Worm (Caenorhabditis elegans): ENCODE results near the gene vha-1.

DNA sequence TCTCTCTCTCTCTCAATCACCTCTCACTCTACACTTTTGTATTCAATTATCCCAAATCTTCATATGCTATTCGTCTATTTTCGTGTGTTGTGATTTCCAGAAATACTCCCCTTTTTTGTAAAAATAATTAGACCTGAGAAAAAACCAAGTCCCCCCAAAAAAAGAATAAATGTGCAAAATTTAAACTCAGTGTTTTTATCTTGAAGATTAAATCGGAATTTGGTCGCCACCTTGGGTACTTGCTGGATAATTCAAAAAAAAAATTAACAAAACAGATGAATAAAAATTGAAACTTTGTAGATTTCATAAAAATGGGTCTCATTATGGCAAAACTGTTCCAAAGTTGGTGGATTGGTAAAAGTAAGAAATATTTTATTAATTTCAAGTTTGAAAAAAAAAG lies 41.9 kb downstream of the vha-1 start, which contains the start of gene arl-5:
- no peak for TF ChIP-seq flt-1 (GFP tag; IDR thresholded peaks at IDR 0.05)
- TF ChIP-seq klf-2 (GFP tag; conservative IDR thresholded peaks at IDR 0.05), result no peak
- no peak for TF ChIP-seq ztf-23 (GFP tag; IDR thresholded peaks at IDR 0.05)
- TF ChIP-seq ztf-29 (GFP tag; IDR thresholded peaks at IDR 0.05), result no peak
- TF ChIP-seq med-1 (GFP tag; optimal IDR thresholded peaks at IDR 0.05; ENCODE audit: insufficient read depth), result no peak
- no peak for TF ChIP-seq tab-1 (GFP tag; IDR thresholded peaks at IDR 0.05)
- TF ChIP-seq T22C8.4 (GFP tag; IDR thresholded peaks at IDR 0.05), result no peak
